Fruit fly (Drosophila melanogaster) whole organism, prepupa: ENCODE results near the gene mahe.
A peak's percentile ranks its signal among the peaks of the same experiment; 100 is the strongest.

ENCODE experiments used
- Blimp-1 ChIP-seq: fragments of 200-800 bp; sonication (Bioruptor generic); optimal IDR thresholded peaks from 3 replicates; lab custom pipeline; 2017; ENCODE audit warnings: missing biosample characterization, missing genetic modification characterization, mild to moderate bottlenecking, moderate library complexity, missing genetic modification reagents
- CG11294 ChIP-seq: fragments of 200-800 bp; sonication (Bioruptor generic); IDR thresholded peaks from 2 replicates; pipeline ENCODE4 v1.3.6; 2022; ENCODE audit warnings: missing biosample characterization, missing genetic modification characterization
- CG11902 ChIP-seq: fragments of 200-800 bp; sonication (Bioruptor generic); optimal IDR thresholded peaks from 3 replicates; lab custom pipeline; 2016; ENCODE audit warnings: missing biosample characterization, missing genetic modification characterization
- CG15336 ChIP-seq: fragments of 200-800 bp; sonication (Bioruptor generic); IDR thresholded peaks from 2 replicates; pipeline ENCODE4 v1.3.6; 2022; ENCODE audit warnings: missing biosample characterization, missing genetic modification characterization
- CG16779 ChIP-seq: fragments of 200-800 bp; sonication (Bioruptor generic); optimal IDR thresholded peaks from 3 replicates; lab custom pipeline; 2017; ENCODE audit warnings: missing biosample characterization, mild to moderate bottlenecking, missing genetic modification characterization
- CG31627 ChIP-seq: fragments of 200-800 bp; sonication (Bioruptor generic); optimal IDR thresholded peaks from 3 replicates; lab custom pipeline; 2016; ENCODE audit warnings: missing biosample characterization, missing genetic modification characterization
- CG32006 ChIP-seq: fragments of 200-800 bp; sonication (Bioruptor generic); optimal IDR thresholded peaks from 3 replicates; lab custom pipeline; 2017; ENCODE audit warnings: missing biosample characterization, mild to moderate bottlenecking, missing genetic modification characterization
- CG3919 ChIP-seq: fragments of 200-800 bp; sonication (Bioruptor generic); optimal IDR thresholded peaks from 3 replicates; lab custom pipeline; 2016; ENCODE audit warnings: missing biosample characterization, missing genetic modification characterization
- CG6163 ChIP-seq: fragments of 200-800 bp; sonication (Bioruptor generic); IDR thresholded peaks from 3 replicates; pipeline ENCODE4 v1.3.6; 2022; ENCODE audit warnings: missing biosample characterization, missing genetic modification characterization
- CG6276 ChIP-seq: fragments of 200-800 bp; sonication (Bioruptor generic); optimal IDR thresholded peaks from 2 replicates; lab custom pipeline; 2017; ENCODE audit warnings: missing biosample characterization, mild to moderate bottlenecking, missing genetic modification characterization
- CG6792 ChIP-seq: fragments of 200-800 bp; sonication (Bioruptor generic); optimal IDR thresholded peaks from 3 replicates; lab custom pipeline; 2016; ENCODE audit warnings: missing biosample characterization, missing genetic modification characterization
- CG6808 ChIP-seq: fragments of 200-800 bp; sonication (Bioruptor generic); optimal IDR thresholded peaks from 3 replicates; lab custom pipeline; 2017; ENCODE audit warnings: missing biosample characterization, missing genetic modification characterization, mild to moderate bottlenecking, moderate library complexity, missing genetic modification reagents
- CG6854 ChIP-seq: fragments of 200-800 bp; sonication (Bioruptor generic); optimal IDR thresholded peaks from 2 replicates; lab custom pipeline; 2017; ENCODE audit warnings: missing biosample characterization, mild to moderate bottlenecking, missing genetic modification characterization
- CG7368 ChIP-seq: fragments of 200-800 bp; sonication (Bioruptor generic); optimal IDR thresholded peaks from 3 replicates; lab custom pipeline; 2016; ENCODE audit warnings: missing biosample characterization, missing genetic modification characterization
- CG8119 ChIP-seq: fragments of 200-800 bp; sonication (Bioruptor generic); IDR thresholded peaks from 3 replicates; pipeline ENCODE4 v1.3.6; 2022; ENCODE audit warnings: missing biosample characterization, missing genetic modification characterization
- CG8319 ChIP-seq: fragments of 200-800 bp; sonication (Bioruptor generic); optimal IDR thresholded peaks from 3 replicates; lab custom pipeline; 2016; ENCODE audit warnings: missing biosample characterization, missing genetic modification characterization
- CG8632 ChIP-seq: fragments of 200-800 bp; sonication (Bioruptor generic); optimal IDR thresholded peaks from 3 replicates; lab custom pipeline; 2016; ENCODE audit warnings: missing biosample characterization, missing genetic modification characterization
- CG9139 ChIP-seq: fragments of 200-800 bp; sonication (Bioruptor generic); optimal IDR thresholded peaks from 3 replicates; lab custom pipeline; 2017; ENCODE audit warnings: missing biosample characterization, mild to moderate bottlenecking, missing genetic modification characterization
- Eip75B ChIP-seq: fragments of 200-800 bp; sonication (Bioruptor generic); optimal IDR thresholded peaks from 3 replicates; lab custom pipeline; 2016; ENCODE audit warnings: missing biosample characterization, missing genetic modification characterization
- Eip78C ChIP-seq: fragments of 200-800 bp; sonication (Bioruptor generic); peaks from one replicate; lab custom pipeline; 2016; ENCODE audit warnings: missing biosample characterization, missing genetic modification characterization
- Eip93F ChIP-seq: fragments of 200-800 bp; sonication (Bioruptor generic); optimal IDR thresholded peaks from 2 replicates; lab custom pipeline; 2016; ENCODE audit warnings: missing biosample characterization, mild to moderate bottlenecking, missing genetic modification characterization
- Ets96B ChIP-seq: fragments of 200-800 bp; optimal IDR thresholded peaks from 2 replicates; lab custom pipeline; 2019; ENCODE audit warnings: missing biosample characterization, mild to moderate bottlenecking, missing genetic modification characterization, moderate library complexity
- Gug ChIP-seq: fragments of 200-800 bp; sonication (Bioruptor generic); IDR thresholded peaks from 2 replicates; pipeline ENCODE4 v1.3.6; 2022; ENCODE audit warnings: missing biosample characterization, missing genetic modification characterization
- Hr38 ChIP-seq: sonication (Bioruptor generic); optimal IDR thresholded peaks from 2 replicates; lab custom pipeline; 2016; ENCODE audit warnings: missing biosample characterization, missing genetic modification characterization
- Hr39 ChIP-seq: fragments of 200-800 bp; sonication (Bioruptor generic); optimal IDR thresholded peaks from 2 replicates; lab custom pipeline; 2016; ENCODE audit warnings: missing biosample characterization, missing genetic modification characterization
- Hr4 ChIP-seq: fragments of 200-800 bp; sonication (Bioruptor generic); optimal IDR thresholded peaks from 3 replicates; lab custom pipeline; 2016; ENCODE audit warnings: missing biosample characterization, missing genetic modification characterization
- Lpt ChIP-seq: fragments of 200-800 bp; sonication (Bioruptor generic); optimal IDR thresholded peaks from 3 replicates; lab custom pipeline; 2016; ENCODE audit warnings: missing biosample characterization, missing genetic modification characterization
- Met ChIP-seq: fragments of 200-800 bp; sonication (Bioruptor generic); optimal IDR thresholded peaks from 3 replicates; lab custom pipeline; 2016; ENCODE audit warnings: missing biosample characterization, missing genetic modification characterization
- OdsH ChIP-seq: fragments of 200-800 bp; sonication (Bioruptor generic); optimal IDR thresholded peaks from 3 replicates; lab custom pipeline; 2016; ENCODE audit warnings: missing biosample characterization, missing genetic modification characterization
- Sox102F ChIP-seq: fragments of 200-800 bp; sonication (Bioruptor generic); optimal IDR thresholded peaks from 2 replicates; lab custom pipeline; 2016; ENCODE audit warnings: missing biosample characterization, mild to moderate bottlenecking, missing genetic modification characterization
- Sox14 ChIP-seq: fragments of 200-800 bp; sonication (Bioruptor generic); optimal IDR thresholded peaks from 3 replicates; lab custom pipeline; 2016; ENCODE audit warnings: missing biosample characterization, missing genetic modification characterization
- Sox15 ChIP-seq: fragments of 200-800 bp; sonication (Bioruptor generic); optimal IDR thresholded peaks from 3 replicates; lab custom pipeline; 2016; ENCODE audit warnings: missing biosample characterization, missing genetic modification characterization
- acj6 ChIP-seq: fragments of 200-800 bp; sonication (Bioruptor generic); optimal IDR thresholded peaks from 3 replicates; lab custom pipeline; 2016; ENCODE audit warnings: missing biosample characterization, missing genetic modification characterization
- cyc ChIP-seq: fragments of 200-800 bp; sonication (Bioruptor generic); optimal IDR thresholded peaks from 3 replicates; lab custom pipeline; 2016; ENCODE audit warnings: missing biosample characterization, missing genetic modification characterization
- dac ChIP-seq: fragments of 200-800 bp; sonication (Bioruptor generic); optimal IDR thresholded peaks from 2 replicates; lab custom pipeline; 2017; ENCODE audit warnings: missing biosample characterization, mild to moderate bottlenecking, missing genetic modification characterization
- dsx ChIP-seq: fragments of 200-800 bp; optimal IDR thresholded peaks from 3 replicates; lab custom pipeline; 2019; ENCODE audit warnings: missing biosample characterization, mild to moderate bottlenecking, missing genetic modification characterization, moderate library complexity; ENCODE audit not compliant: poor library complexity, severe bottlenecking
- eg ChIP-seq: fragments of 200-800 bp; sonication (Bioruptor generic); IDR thresholded peaks from 3 replicates; pipeline ENCODE4 v1.3.6; 2022; ENCODE audit warnings: missing biosample characterization, missing genetic modification characterization
- esn ChIP-seq: fragments of 200-800 bp; sonication (Bioruptor generic); optimal IDR thresholded peaks from 2 replicates; lab custom pipeline; 2016; ENCODE audit warnings: missing biosample characterization, mild to moderate bottlenecking, missing genetic modification characterization, moderate library complexity
- fd59A ChIP-seq: fragments of 200-800 bp; sonication (Bioruptor generic); optimal IDR thresholded peaks from 2 replicates; lab custom pipeline; 2017; ENCODE audit warnings: missing biosample characterization, mild to moderate bottlenecking, missing genetic modification characterization, missing genetic modification reagents
- fd85E ChIP-seq: fragments of 200-800 bp; sonication (Bioruptor generic); optimal IDR thresholded peaks from 3 replicates; lab custom pipeline; 2016; ENCODE audit warnings: missing biosample characterization, missing genetic modification characterization
- pdm3 ChIP-seq: fragments of 200-800 bp; sonication (Bioruptor generic); optimal IDR thresholded peaks from 3 replicates; lab custom pipeline; 2016; ENCODE audit warnings: missing biosample characterization, missing genetic modification characterization
- salr ChIP-seq, 2 experiments: fragments of 200-800 bp; sonication (Bioruptor generic); optimal IDR thresholded peaks; 3 replicates each; lab custom pipeline; 2016 to 2018; ENCODE audit warnings: missing biosample characterization in 2 of 2, missing genetic modification characterization in 2 of 2, mild to moderate bottlenecking in 1 of 2
- ss ChIP-seq, 2 experiments: fragments of 200-800 bp; sonication (Bioruptor generic); optimal IDR thresholded peaks; 2 replicates in 1 of 2; 3 replicates in 1 of 2; lab custom pipeline; 2017 to 2018; ENCODE audit warnings: mild to moderate bottlenecking in 2 of 2, missing biosample characterization in 2 of 2, missing genetic modification characterization in 2 of 2, moderate library complexity in 1 of 2
- svp ChIP-seq: fragments of 200-800 bp; sonication (Bioruptor generic); peaks from one replicate; lab custom pipeline; 2016; ENCODE audit warnings: missing biosample characterization, missing genetic modification characterization
- topi ChIP-seq: fragments of 200-800 bp; sonication (Bioruptor generic); optimal IDR thresholded peaks from 3 replicates; lab custom pipeline; 2016; ENCODE audit warnings: missing biosample characterization, missing genetic modification characterization
- vri ChIP-seq: fragments of 200-800 bp; sonication (Bioruptor generic); optimal IDR thresholded peaks from 3 replicates; lab custom pipeline; 2016; ENCODE audit warnings: missing biosample characterization, mild to moderate bottlenecking, missing genetic modification characterization

The mahe gene

DNA sequence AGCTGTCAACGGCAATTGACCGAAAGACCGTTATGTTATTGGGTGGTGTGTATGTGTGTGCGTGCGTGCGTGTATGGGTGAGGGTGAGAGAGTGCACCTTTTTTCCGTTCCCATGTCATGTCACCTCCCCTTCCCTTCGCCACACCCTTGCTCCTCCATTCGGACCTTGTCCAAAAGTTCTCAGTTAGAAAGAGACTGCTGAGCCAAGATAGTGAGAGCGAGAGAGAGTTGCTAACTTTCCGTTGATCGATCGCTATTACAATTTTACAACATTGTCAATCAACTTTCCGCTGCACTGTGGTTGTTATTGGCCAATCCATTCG lies 7.3 kb upstream of the mahe start:
- TF ChIP-seq esn, result peak; percentile 45
- TF ChIP-seq CG31627 (GFP tag; lab: Kevin White, UChicago), result no peak
- no peak; the same call in 2 of the 3 replicates for TF ChIP-seq CG8119
- TF ChIP-seq dac (GFP tag; lab: Kevin White, UChicago), result no peak
- TF ChIP-seq svp, result peak; percentile 51
- TF ChIP-seq Hr39 (GFP tag; lab: Kevin White, UChicago), result no peak
- peak; percentile 62 for TF ChIP-seq Eip78C (GFP tag; lab: Kevin White, UChicago)
- no peak for TF ChIP-seq Eip93F (GFP tag; lab: Kevin White, UChicago)
- TF ChIP-seq CG6163 (GFP tag; lab: Robert Waterston, UW), result 0 out of 3 replicates have a peak, but pooled peaks have one; percentile 4
- peak; percentile 36 for TF ChIP-seq Eip75B (GFP tag; lab: Kevin White, UChicago)
- no peak for TF ChIP-seq CG16779 (tag; lab: Kevin White, UChicago)
- no peak for TF ChIP-seq Gug
- no peak for TF ChIP-seq Ets96B (tag; lab: Kevin White, UChicago)
- TF ChIP-seq, all 60 proteins: peak for 5

DNA sequence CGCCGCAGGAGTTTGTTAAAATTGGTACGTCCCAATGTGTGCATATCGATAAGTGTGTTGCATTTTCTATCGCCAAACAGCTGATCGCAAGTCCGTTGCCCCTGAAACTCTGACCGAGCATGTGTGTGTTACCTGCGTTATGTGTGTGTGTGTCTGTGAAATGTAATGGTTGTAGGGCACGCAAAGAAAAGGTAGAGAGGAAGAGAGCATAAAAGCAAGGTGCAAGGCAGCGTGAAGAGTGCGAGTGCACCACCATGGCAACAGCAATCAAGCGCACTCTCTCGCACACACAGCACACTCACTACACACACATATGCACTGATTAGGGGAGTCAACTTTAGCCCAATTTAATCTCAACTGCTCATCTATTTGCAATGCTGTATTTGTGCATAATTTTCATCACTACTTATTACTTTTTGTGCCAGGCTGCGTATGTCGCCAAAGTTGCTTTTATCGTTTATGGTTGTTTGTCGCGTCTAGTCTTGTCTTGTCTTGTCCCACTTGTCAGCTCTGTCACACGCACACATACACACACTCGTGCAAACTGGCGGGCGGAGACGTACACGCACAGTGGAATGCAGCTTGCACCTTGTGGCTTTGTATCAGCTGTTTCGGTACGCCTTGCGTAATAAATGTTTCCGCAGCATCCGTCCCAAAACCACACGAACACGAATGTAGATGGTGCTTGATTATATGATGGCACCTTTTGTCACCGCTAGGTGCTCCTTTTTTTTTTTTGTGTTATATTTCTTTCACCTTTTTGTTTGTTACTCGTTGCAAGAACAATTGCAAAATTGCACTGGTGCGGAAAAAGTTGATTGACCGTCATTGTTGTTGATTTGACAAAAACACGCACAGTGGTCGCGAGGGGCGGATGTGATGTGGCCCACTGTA lies 6.7 kb upstream of the mahe start:
- peak; percentile 79 for TF ChIP-seq CG3919 (GFP tag; lab: Kevin White, UChicago)
- TF ChIP-seq Sox102F, result peak; percentile 81
- peak; percentile 85 for TF ChIP-seq cyc (GFP tag; lab: Kevin White, UChicago)
- TF ChIP-seq vri (GFP tag; lab: Kevin White, UChicago), result peak; percentile 39
- peak; percentile 89 for TF ChIP-seq Met (GFP tag; lab: Kevin White, UChicago)
- TF ChIP-seq fd59A, result peak; percentile 83
- TF ChIP-seq CG6854 (GFP tag; lab: Kevin White, UChicago), result peak; percentile 26
- no peak for TF ChIP-seq Eip93F (GFP tag; lab: Kevin White, UChicago)
- peak; percentile 87 for TF ChIP-seq CG31627 (GFP tag; lab: Kevin White, UChicago)
- peak; percentile 87 for TF ChIP-seq CG8119
- peak; percentile 93 for TF ChIP-seq Eip78C (GFP tag; lab: Kevin White, UChicago)
- TF ChIP-seq Ets96B (tag; lab: Kevin White, UChicago), result peak; percentile 62
- peak; percentile 80 for TF ChIP-seq Sox15
- peak; percentile 84 for TF ChIP-seq Eip75B (GFP tag; lab: Kevin White, UChicago)
- peak; percentile 91 for TF ChIP-seq Hr39 (GFP tag; lab: Kevin White, UChicago)
- peak; percentile 42 for TF ChIP-seq fd85E (GFP tag; lab: Kevin White, UChicago)
- TF ChIP-seq CG11294 (GFP tag; lab: Robert Waterston, UW), result peak; percentile 81
- TF ChIP-seq CG6792 (GFP tag; lab: Kevin White, UChicago), result peak; percentile 87
- peak; percentile 78 for TF ChIP-seq CG6808 (GFP tag; lab: Kevin White, UChicago)
- peak; percentile 64 to 75 for TF ChIP-seq ss (GFP tag; optimal IDR thresholded peaks at IDR 0.05; lab: Kevin White, UChicago)
- peak; percentile 61 for TF ChIP-seq Blimp-1 (GFP tag; lab: Kevin White, UChicago)
- peak; percentile 96 for TF ChIP-seq CG32006 (GFP tag; lab: Kevin White, UChicago)
- peak; percentile 81 for TF ChIP-seq eg
- TF ChIP-seq acj6, result peak; percentile 78
- TF ChIP-seq dac (GFP tag; lab: Kevin White, UChicago), result peak; percentile 87
- TF ChIP-seq OdsH (GFP tag; lab: Kevin White, UChicago), result peak; percentile 80
- TF ChIP-seq pdm3 (GFP tag; lab: Kevin White, UChicago), result peak; percentile 86
- TF ChIP-seq svp, result peak; percentile 95
- peak; percentile 88 for TF ChIP-seq Hr4
- peak; percentile 88 for TF ChIP-seq Sox14 (GFP tag; lab: Kevin White, UChicago)
- peak; percentile 80 for TF ChIP-seq CG8632 (GFP tag; lab: Kevin White, UChicago)
- TF ChIP-seq CG16779 (tag; lab: Kevin White, UChicago), result peak; percentile 67
- peak; percentile 56 for TF ChIP-seq dsx (GFP tag; lab: Kevin White, UChicago)
- no peak for TF ChIP-seq CG9139 (GFP tag; lab: Kevin White, UChicago)
- TF ChIP-seq topi, result peak; percentile 91
- TF ChIP-seq Lpt (GFP tag; lab: Kevin White, UChicago), result peak; percentile 50
- TF ChIP-seq CG11902 (GFP tag; lab: Kevin White, UChicago), result peak; percentile 64
- TF ChIP-seq CG15336 (GFP tag; lab: Robert Waterston, UW), result peak; percentile 85
- TF ChIP-seq CG8319 (GFP tag; lab: Kevin White, UChicago), result peak; percentile 62
- peak; percentile 74 for TF ChIP-seq Gug
- TF ChIP-seq CG6276, result peak; percentile 89
- TF ChIP-seq CG7368 (GFP tag; lab: Kevin White, UChicago), result peak; percentile 67
- TF ChIP-seq Hr38 (GFP tag; lab: Kevin White, UChicago), result peak; percentile 2
- TF ChIP-seq salr (GFP tag; optimal IDR thresholded peaks at IDR 0.05; lab: Kevin White, UChicago), result peak; percentile 22 to 83
